Fruit fly (Drosophila melanogaster) whole organism, prepupa: ENCODE data around the gene scramb2.

Experiments
- Blimp-1 ChIP-seq: fragments of 200-800 bp; sonication (Bioruptor generic); optimal IDR thresholded peaks from 3 replicates; lab custom pipeline; 2017; ENCODE audit warnings: missing biosample characterization, missing genetic modification characterization, mild to moderate bottlenecking, moderate library complexity, missing genetic modification reagents
- CG10631 ChIP-seq: fragments of 200-800 bp; sonication (Bioruptor generic); optimal IDR thresholded peaks from 2 replicates; lab custom pipeline; 2016; ENCODE audit warnings: missing biosample characterization, missing genetic modification characterization
- CG11294 ChIP-seq: fragments of 200-800 bp; sonication (Bioruptor generic); IDR thresholded peaks from 2 replicates; pipeline ENCODE4 v1.3.6; 2022; ENCODE audit warnings: missing biosample characterization, missing genetic modification characterization
- CG11762 ChIP-seq: fragments of 200-800 bp; sonication (Bioruptor generic); optimal IDR thresholded peaks from 3 replicates; lab custom pipeline; 2016; ENCODE audit warnings: missing biosample characterization, missing genetic modification characterization; ENCODE audit not compliant: insufficient read depth
- CG15336 ChIP-seq: fragments of 200-800 bp; sonication (Bioruptor generic); IDR thresholded peaks from 2 replicates; pipeline ENCODE4 v1.3.6; 2022; ENCODE audit warnings: missing biosample characterization, missing genetic modification characterization
- CG1621 ChIP-seq: fragments of 200-800 bp; sonication (Bioruptor generic); optimal IDR thresholded peaks from 3 replicates; lab custom pipeline; 2018; ENCODE audit warnings: missing biosample characterization, mild to moderate bottlenecking, missing genetic modification characterization
- CG16779 ChIP-seq: fragments of 200-800 bp; sonication (Bioruptor generic); optimal IDR thresholded peaks from 3 replicates; lab custom pipeline; 2017; ENCODE audit warnings: missing biosample characterization, mild to moderate bottlenecking, missing genetic modification characterization
- CG31627 ChIP-seq: fragments of 200-800 bp; sonication (Bioruptor generic); optimal IDR thresholded peaks from 3 replicates; lab custom pipeline; 2016; ENCODE audit warnings: missing biosample characterization, missing genetic modification characterization
- CG32006 ChIP-seq: fragments of 200-800 bp; sonication (Bioruptor generic); optimal IDR thresholded peaks from 3 replicates; lab custom pipeline; 2017; ENCODE audit warnings: missing biosample characterization, mild to moderate bottlenecking, missing genetic modification characterization
- CG4318 ChIP-seq: fragments of 200-800 bp; sonication (Bioruptor generic); optimal IDR thresholded peaks from 3 replicates; lab custom pipeline; 2017; ENCODE audit warnings: missing biosample characterization, mild to moderate bottlenecking, missing genetic modification characterization
- CG6163 ChIP-seq: fragments of 200-800 bp; sonication (Bioruptor generic); IDR thresholded peaks from 3 replicates; pipeline ENCODE4 v1.3.6; 2022; ENCODE audit warnings: missing biosample characterization, missing genetic modification characterization
- CG6276 ChIP-seq: fragments of 200-800 bp; sonication (Bioruptor generic); optimal IDR thresholded peaks from 2 replicates; lab custom pipeline; 2017; ENCODE audit warnings: missing biosample characterization, mild to moderate bottlenecking, missing genetic modification characterization
- CG6792 ChIP-seq: fragments of 200-800 bp; sonication (Bioruptor generic); optimal IDR thresholded peaks from 3 replicates; lab custom pipeline; 2016; ENCODE audit warnings: missing biosample characterization, missing genetic modification characterization
- CG6808 ChIP-seq: fragments of 200-800 bp; sonication (Bioruptor generic); optimal IDR thresholded peaks from 3 replicates; lab custom pipeline; 2017; ENCODE audit warnings: missing biosample characterization, missing genetic modification characterization, mild to moderate bottlenecking, moderate library complexity, missing genetic modification reagents
- CG6854 ChIP-seq: fragments of 200-800 bp; sonication (Bioruptor generic); optimal IDR thresholded peaks from 2 replicates; lab custom pipeline; 2017; ENCODE audit warnings: missing biosample characterization, mild to moderate bottlenecking, missing genetic modification characterization
- CG8119 ChIP-seq: fragments of 200-800 bp; sonication (Bioruptor generic); IDR thresholded peaks from 3 replicates; pipeline ENCODE4 v1.3.6; 2022; ENCODE audit warnings: missing biosample characterization, missing genetic modification characterization
- CG8319 ChIP-seq: fragments of 200-800 bp; sonication (Bioruptor generic); optimal IDR thresholded peaks from 3 replicates; lab custom pipeline; 2016; ENCODE audit warnings: missing biosample characterization, missing genetic modification characterization
- CG8632 ChIP-seq: fragments of 200-800 bp; sonication (Bioruptor generic); optimal IDR thresholded peaks from 3 replicates; lab custom pipeline; 2016; ENCODE audit warnings: missing biosample characterization, missing genetic modification characterization
- CG9139 ChIP-seq: fragments of 200-800 bp; sonication (Bioruptor generic); optimal IDR thresholded peaks from 3 replicates; lab custom pipeline; 2017; ENCODE audit warnings: missing biosample characterization, mild to moderate bottlenecking, missing genetic modification characterization
- Eip78C ChIP-seq: fragments of 200-800 bp; sonication (Bioruptor generic); peaks from one replicate; lab custom pipeline; 2016; ENCODE audit warnings: missing biosample characterization, missing genetic modification characterization
- Ets96B ChIP-seq: fragments of 200-800 bp; optimal IDR thresholded peaks from 2 replicates; lab custom pipeline; 2019; ENCODE audit warnings: missing biosample characterization, mild to moderate bottlenecking, missing genetic modification characterization, moderate library complexity
- Hr38 ChIP-seq: sonication (Bioruptor generic); optimal IDR thresholded peaks from 2 replicates; lab custom pipeline; 2016; ENCODE audit warnings: missing biosample characterization, missing genetic modification characterization
- Smox ChIP-seq: fragments of 200-800 bp; sonication (Bioruptor generic); optimal IDR thresholded peaks from 3 replicates; lab custom pipeline; 2016; ENCODE audit warnings: missing biosample characterization, missing genetic modification characterization
- Sox14 ChIP-seq: fragments of 200-800 bp; sonication (Bioruptor generic); optimal IDR thresholded peaks from 3 replicates; lab custom pipeline; 2016; ENCODE audit warnings: missing biosample characterization, missing genetic modification characterization
- Sox15 ChIP-seq: fragments of 200-800 bp; sonication (Bioruptor generic); optimal IDR thresholded peaks from 3 replicates; lab custom pipeline; 2016; ENCODE audit warnings: missing biosample characterization, missing genetic modification characterization
- achi ChIP-seq: fragments of 200-800 bp; sonication (Bioruptor generic); optimal IDR thresholded peaks from 3 replicates; lab custom pipeline; 2016; ENCODE audit warnings: missing biosample characterization, missing genetic modification characterization
- acj6 ChIP-seq: fragments of 200-800 bp; sonication (Bioruptor generic); optimal IDR thresholded peaks from 3 replicates; lab custom pipeline; 2016; ENCODE audit warnings: missing biosample characterization, missing genetic modification characterization
- cyc ChIP-seq: fragments of 200-800 bp; sonication (Bioruptor generic); optimal IDR thresholded peaks from 3 replicates; lab custom pipeline; 2016; ENCODE audit warnings: missing biosample characterization, missing genetic modification characterization
- dsx ChIP-seq: fragments of 200-800 bp; optimal IDR thresholded peaks from 3 replicates; lab custom pipeline; 2019; ENCODE audit warnings: missing biosample characterization, mild to moderate bottlenecking, missing genetic modification characterization, moderate library complexity; ENCODE audit not compliant: poor library complexity, severe bottlenecking
- eg ChIP-seq: fragments of 200-800 bp; sonication (Bioruptor generic); IDR thresholded peaks from 3 replicates; pipeline ENCODE4 v1.3.6; 2022; ENCODE audit warnings: missing biosample characterization, missing genetic modification characterization
- fd59A ChIP-seq: fragments of 200-800 bp; sonication (Bioruptor generic); optimal IDR thresholded peaks from 2 replicates; lab custom pipeline; 2017; ENCODE audit warnings: missing biosample characterization, mild to moderate bottlenecking, missing genetic modification characterization, missing genetic modification reagents
- fkh ChIP-seq: fragments of 200-800 bp; sonication (Bioruptor generic); optimal IDR thresholded peaks from 3 replicates; lab custom pipeline; 2017; ENCODE audit warnings: missing biosample characterization, mild to moderate bottlenecking, missing genetic modification characterization, moderate library complexity
- lz ChIP-seq: fragments of 200-800 bp; sonication (Bioruptor generic); optimal IDR thresholded peaks from 3 replicates; lab custom pipeline; 2016; ENCODE audit warnings: missing biosample characterization, missing genetic modification characterization
- net ChIP-seq: fragments of 200-800 bp; sonication (Bioruptor generic); optimal IDR thresholded peaks from 3 replicates; lab custom pipeline; 2016; ENCODE audit warnings: missing biosample characterization, missing genetic modification characterization
- pdm3 ChIP-seq: fragments of 200-800 bp; sonication (Bioruptor generic); optimal IDR thresholded peaks from 3 replicates; lab custom pipeline; 2016; ENCODE audit warnings: missing biosample characterization, missing genetic modification characterization
- salr ChIP-seq, 2 experiments: fragments of 200-800 bp; sonication (Bioruptor generic); optimal IDR thresholded peaks; 3 replicates each; lab custom pipeline; 2016 to 2018; ENCODE audit warnings: missing biosample characterization in 2 of 2, missing genetic modification characterization in 2 of 2, mild to moderate bottlenecking in 1 of 2
- spab ChIP-seq: fragments of 200-800 bp; sonication (Bioruptor generic); optimal IDR thresholded peaks from 2 replicates; lab custom pipeline; 2017; ENCODE audit warnings: missing biosample characterization, mild to moderate bottlenecking, missing genetic modification characterization, missing genetic modification reagents
- ss ChIP-seq, 2 experiments: fragments of 200-800 bp; sonication (Bioruptor generic); optimal IDR thresholded peaks; 2 replicates in 1 of 2; 3 replicates in 1 of 2; lab custom pipeline; 2017 to 2018; ENCODE audit warnings: mild to moderate bottlenecking in 2 of 2, missing biosample characterization in 2 of 2, missing genetic modification characterization in 2 of 2, moderate library complexity in 1 of 2
- svp ChIP-seq: fragments of 200-800 bp; sonication (Bioruptor generic); peaks from one replicate; lab custom pipeline; 2016; ENCODE audit warnings: missing biosample characterization, missing genetic modification characterization
- vri ChIP-seq: fragments of 200-800 bp; sonication (Bioruptor generic); optimal IDR thresholded peaks from 3 replicates; lab custom pipeline; 2016; ENCODE audit warnings: missing biosample characterization, mild to moderate bottlenecking, missing genetic modification characterization

scramb2 gene

DNA sequence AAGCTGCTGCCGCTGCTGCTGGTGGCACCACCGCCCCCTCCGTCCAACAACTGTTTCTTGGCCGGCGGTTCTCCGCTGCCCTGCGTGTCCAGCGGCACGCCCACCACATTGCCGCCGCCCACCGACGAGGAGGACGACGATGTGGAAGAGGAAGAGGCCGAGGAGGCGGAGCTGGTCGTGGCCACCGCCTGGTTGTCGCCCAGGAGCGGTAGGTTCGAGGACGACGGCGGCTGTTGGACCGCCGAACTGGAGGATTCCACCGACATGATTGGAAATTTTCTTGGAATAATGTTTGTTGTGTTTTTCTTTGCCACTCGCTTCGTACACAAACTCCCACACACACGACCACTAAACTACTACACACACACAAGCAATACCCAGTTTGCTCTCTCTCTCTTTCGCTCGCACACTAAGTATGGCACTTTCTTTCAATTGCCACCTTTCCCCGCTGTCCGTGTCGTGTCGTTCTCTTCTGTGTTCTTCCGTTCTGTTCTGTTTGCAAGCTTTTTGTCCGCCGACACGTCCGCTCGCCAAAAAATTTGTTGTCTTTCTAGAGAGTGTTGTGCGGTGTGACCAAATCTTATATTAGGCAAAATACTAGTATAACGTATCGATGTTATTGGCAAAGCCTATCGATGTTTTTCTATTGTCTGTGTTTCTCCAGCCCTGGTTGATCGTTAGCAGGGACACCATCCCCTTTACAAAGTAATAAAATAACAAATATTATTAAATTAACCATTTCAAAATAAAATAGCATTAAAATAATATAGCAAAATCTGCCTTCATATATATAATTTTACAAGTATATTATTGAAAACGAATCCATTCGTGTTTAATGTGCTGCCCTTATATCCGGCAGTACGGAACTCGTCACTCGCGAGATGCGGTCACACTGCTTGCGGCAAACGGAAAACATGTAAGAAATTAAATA lies 23.9 kb upstream of the scramb2 start, which contains the start of the genes CG32486 and PAN3 (continued):
- TF ChIP-seq Sox14, result peak; percentile 60
- TF ChIP-seq CG11762 (GFP tag; lab: Kevin White, UChicago), result no peak
- TF ChIP-seq salr (GFP tag; optimal IDR thresholded peaks at IDR 0.05; lab: Kevin White, UChicago), result peak in 1 of 2 experiments; percentile 17
- no peak for TF ChIP-seq CG6792 (GFP tag; lab: Kevin White, UChicago)
- TF ChIP-seq net (GFP tag; lab: Kevin White, UChicago), result peak; percentile 65
- no peak for TF ChIP-seq CG31627 (GFP tag; lab: Kevin White, UChicago)
- TF ChIP-seq Ets96B (tag; lab: Kevin White, UChicago), result peak; percentile 16
- TF ChIP-seq, all 60 proteins: peak for 29

- peak; percentile 53 for TF ChIP-seq fkh (GFP tag; lab: Kevin White, UChicago)
- TF ChIP-seq cyc (GFP tag; lab: Kevin White, UChicago), result no peak
- peak; percentile 15 for TF ChIP-seq Sox14
- no peak for TF ChIP-seq CG11294 (GFP tag; lab: Robert Waterston, UW)
- TF ChIP-seq CG6808, result no peak
- no peak for TF ChIP-seq Smox
- no peak for TF ChIP-seq CG9139 (GFP tag; lab: Kevin White, UChicago)
- TF ChIP-seq CG15336 (GFP tag; lab: Robert Waterston, UW), result 0 out of 2 replicates have a peak, but pooled peaks have one; percentile 9
- TF ChIP-seq svp (GFP tag; lab: Kevin White, UChicago), result peak; percentile 31
- no peak for TF ChIP-seq CG10631 (GFP tag; lab: Kevin White, UChicago)
- TF ChIP-seq ss (GFP tag; optimal IDR thresholded peaks at IDR 0.05; lab: Kevin White, UChicago), result peak in 1 of 2 experiments; percentile 26
- peak; percentile 46 for TF ChIP-seq vri (GFP tag; lab: Kevin White, UChicago)
- peak; percentile 4 for TF ChIP-seq Eip78C (GFP tag; lab: Kevin White, UChicago)
- 0 out of 3 replicates have a peak, but pooled peaks have one; percentile 11 for TF ChIP-seq CG6163 (GFP tag; lab: Robert Waterston, UW)
Measured at dm6 chr3L:3069774-3070173, 23.2 kb upstream of the scramb2 start.

- TF ChIP-seq fkh (GFP tag; lab: Kevin White, UChicago), result peak; percentile 96
- peak; percentile 100 for TF ChIP-seq CG32006 (GFP tag; lab: Kevin White, UChicago)
- peak; percentile 96 for TF ChIP-seq dsx (GFP tag; lab: Kevin White, UChicago)
- TF ChIP-seq Blimp-1, result peak; percentile 97
- peak; percentile 100 for TF ChIP-seq vri (GFP tag; lab: Kevin White, UChicago)
- TF ChIP-seq Eip78C (GFP tag; lab: Kevin White, UChicago), result peak; percentile 100
- peak; percentile 100 for TF ChIP-seq svp (GFP tag; lab: Kevin White, UChicago)
- TF ChIP-seq CG6276 (GFP tag; lab: Kevin White, UChicago), result peak; percentile 99
- peak; percentile 100 for TF ChIP-seq Sox15 (GFP tag; lab: Kevin White, UChicago)
- peak; percentile 99 for TF ChIP-seq spab (GFP tag; lab: Kevin White, UChicago)
- TF ChIP-seq CG16779 (tag; lab: Kevin White, UChicago), result peak; percentile 98
- TF ChIP-seq pdm3 (GFP tag; lab: Kevin White, UChicago), result peak; percentile 100
- peak; percentile 100 for TF ChIP-seq CG8119 (GFP tag; lab: Robert Waterston, UW)
- peak; percentile 100 for TF ChIP-seq Sox14
- peak; percentile 100 for TF ChIP-seq eg (GFP tag; lab: Robert Waterston, UW)
- TF ChIP-seq fd59A (GFP tag; lab: Kevin White, UChicago), result peak; percentile 99
- peak; percentile 100 for TF ChIP-seq CG4318 (GFP tag; lab: Kevin White, UChicago)
- peak; percentile 100 for TF ChIP-seq CG8632 (GFP tag; lab: Kevin White, UChicago)
- TF ChIP-seq CG9139 (GFP tag; lab: Kevin White, UChicago), result peak; percentile 95
- peak; percentile 100 for TF ChIP-seq acj6 (GFP tag; lab: Kevin White, UChicago)
- peak; percentile 99 for TF ChIP-seq CG1621 (tag; lab: Kevin White, UChicago)
- peak; percentile 100 for TF ChIP-seq net (GFP tag; lab: Kevin White, UChicago)
- peak; percentile 100 for TF ChIP-seq cyc (GFP tag; lab: Kevin White, UChicago)
- peak; percentile 99 for TF ChIP-seq Hr38 (GFP tag; lab: Kevin White, UChicago)
- TF ChIP-seq CG31627 (GFP tag; lab: Kevin White, UChicago), result peak; percentile 100
- peak; percentile 94 to 97 for TF ChIP-seq ss (GFP tag; optimal IDR thresholded peaks at IDR 0.05; lab: Kevin White, UChicago)
- peak; percentile 100 for TF ChIP-seq CG15336 (GFP tag; lab: Robert Waterston, UW)
- peak; percentile 100 for TF ChIP-seq lz
- peak; percentile 100 for TF ChIP-seq CG8319 (GFP tag; lab: Kevin White, UChicago)
- peak; percentile 98 for TF ChIP-seq CG6854 (GFP tag; lab: Kevin White, UChicago)
- TF ChIP-seq achi (GFP tag; lab: Kevin White, UChicago), result peak; percentile 99
Measured at dm6 chr3L:3060054-3060979, 13.7 kb upstream of the scramb2 start.
